Fruit fly (Drosophila melanogaster) whole organism, embryonic: Measurements from ENCODE around the gene Cyp4g15.
A peak's percentile ranks its signal among the peaks of the same experiment; 100 is the strongest.

Experiments
- Adf1 ChIP-seq: fragments of 200-800 bp; sonication (Bioruptor generic); IDR thresholded peaks from 2 replicates; pipeline ENCODE4 v1.3.6; 2022; ENCODE audit warnings: missing biosample characterization, missing genetic modification characterization
- Asciz ChIP-seq: fragments of 200-800 bp; sonication (Bioruptor generic); optimal IDR thresholded peaks from 2 replicates; lab custom pipeline; 2017; ENCODE audit warnings: missing biosample characterization, mild to moderate bottlenecking, missing genetic modification characterization, missing genetic modification reagents
- CG10274 ChIP-seq: fragments of 200-800 bp; sonication (Bioruptor generic); optimal IDR thresholded peaks from 3 replicates; lab custom pipeline; 2017; ENCODE audit warnings: missing biosample characterization, mild to moderate bottlenecking, missing genetic modification characterization
- CG10321 ChIP-seq: fragments of 200-800 bp; sonication (Bioruptor generic); IDR thresholded peaks from 2 replicates; pipeline ENCODE4 v1.3.6; 2022; ENCODE audit warnings: missing biosample characterization, missing genetic modification characterization
- CG10366 ChIP-seq: fragments of 200-800 bp; sonication (Bioruptor generic); IDR thresholded peaks from 2 replicates; pipeline ENCODE4 v1.3.6; 2022; ENCODE audit warnings: missing biosample characterization, missing genetic modification characterization
- CG10565 ChIP-seq: fragments of 200-800 bp; sonication (Bioruptor generic); optimal IDR thresholded peaks from 3 replicates; lab custom pipeline; 2016; ENCODE audit warnings: missing biosample characterization, mild to moderate bottlenecking, missing genetic modification characterization
- CG14050 ChIP-seq: fragments of 200-800 bp; sonication (Bioruptor generic); IDR thresholded peaks from 3 replicates; pipeline ENCODE4 v1.3.6; 2022; ENCODE audit warnings: missing biosample characterization, missing genetic modification characterization
- CG15269 ChIP-seq: fragments of 200-800 bp; sonication (Bioruptor generic); optimal IDR thresholded peaks from 2 replicates; lab custom pipeline; 2018; ENCODE audit warnings: missing biosample characterization, mild to moderate bottlenecking, missing genetic modification characterization, moderate library complexity
- CG1529 ChIP-seq: fragments of 200-800 bp; sonication (Bioruptor generic); optimal IDR thresholded peaks from 3 replicates; lab custom pipeline; 2018; ENCODE audit warnings: missing biosample characterization, missing genetic modification characterization
- CG15479 ChIP-seq: fragments of 200-800 bp; sonication (Bioruptor generic); optimal IDR thresholded peaks from 3 replicates; lab custom pipeline; 2019; ENCODE audit warnings: missing biosample characterization, mild to moderate bottlenecking, missing genetic modification characterization, moderate library complexity
- CG18011 ChIP-seq: fragments of 200-800 bp; sonication (Bioruptor generic); optimal IDR thresholded peaks from 2 replicates; lab custom pipeline; 2017; ENCODE audit warnings: missing biosample characterization, missing genetic modification characterization, mild to moderate bottlenecking, moderate library complexity, missing genotype
- CG1832 ChIP-seq: fragments of 200-800 bp; sonication (Bioruptor generic); optimal IDR thresholded peaks from 2 replicates; lab custom pipeline; 2017; ENCODE audit warnings: missing biosample characterization, mild to moderate bottlenecking, missing genetic modification characterization, inconsistent platforms
- CG18764 ChIP-seq: fragments of 200-800 bp; sonication (Bioruptor generic); optimal IDR thresholded peaks from 3 replicates; lab custom pipeline; 2016; ENCODE audit warnings: missing biosample characterization, missing genetic modification characterization
- CG2889 ChIP-seq: fragments of 200-800 bp; sonication (Bioruptor generic); IDR thresholded peaks from 3 replicates; pipeline ENCODE4 v1.3.6; 2022; ENCODE audit warnings: missing biosample characterization, missing genetic modification characterization
- CG33213 ChIP-seq: fragments of 200-800 bp; sonication (Bioruptor generic); optimal IDR thresholded peaks from 3 replicates; lab custom pipeline; 2016; ENCODE audit warnings: missing biosample characterization, missing genetic modification characterization
- CG34224 ChIP-seq: fragments of 200-800 bp; sonication (Bioruptor generic); IDR thresholded peaks from 3 replicates; pipeline ENCODE4 v1.3.6; 2022; ENCODE audit warnings: missing biosample characterization, missing genetic modification characterization; ENCODE audit not compliant: partially characterized antibody
- CG3726 ChIP-seq: fragments of 200-800 bp; sonication (Bioruptor generic); IDR thresholded peaks from 3 replicates; pipeline ENCODE4, ENCODE4 v1.3.6; 2022; ENCODE audit warnings: missing biosample characterization, missing genetic modification characterization
- CG3995 ChIP-seq: fragments of 200-800 bp; sonication (Bioruptor generic); optimal IDR thresholded peaks from 3 replicates; lab custom pipeline; 2016; ENCODE audit warnings: missing biosample characterization, missing genetic modification characterization
- CG6254 ChIP-seq: fragments of 200-800 bp; sonication (Bioruptor generic); optimal IDR thresholded peaks from 3 replicates; lab custom pipeline; 2017; ENCODE audit warnings: mild to moderate bottlenecking, missing biosample characterization, missing genetic modification reagents, missing genetic modification characterization
- CG6272 ChIP-seq: fragments of 200-800 bp; sonication (Bioruptor generic); IDR thresholded peaks from 2 replicates; pipeline ENCODE4 v1.3.6; 2022; ENCODE audit warnings: missing biosample characterization, missing genetic modification characterization
- CG7987 ChIP-seq: fragments of 200-800 bp; sonication (Bioruptor generic); optimal IDR thresholded peaks from 2 replicates; lab custom pipeline; 2018; ENCODE audit warnings: missing biosample characterization, mild to moderate bottlenecking, missing genetic modification characterization, moderate library complexity
- CG9437 ChIP-seq: fragments of 200-800 bp; sonication (Bioruptor generic); optimal IDR thresholded peaks from 2 replicates; lab custom pipeline; 2018; ENCODE audit warnings: missing biosample characterization, mild to moderate bottlenecking, missing genetic modification characterization
- CG9817 ChIP-seq: fragments of 200-800 bp; sonication (Bioruptor generic); optimal IDR thresholded peaks from 2 replicates; lab custom pipeline; 2018; ENCODE audit warnings: missing biosample characterization, mild to moderate bottlenecking, missing genetic modification characterization, moderate library complexity
- Doc3 ChIP-seq: fragments of 200-800 bp; sonication (Bioruptor generic); IDR thresholded peaks from 3 replicates; pipeline ENCODE4 v1.3.6; 2022; ENCODE audit warnings: missing biosample characterization, missing genetic modification characterization; ENCODE audit not compliant: partially characterized antibody
- Dp ChIP-seq: fragments of 200-800 bp; sonication (Bioruptor generic); optimal IDR thresholded peaks from 2 replicates; lab custom pipeline; 2018; ENCODE audit warnings: missing biosample characterization, mild to moderate bottlenecking, missing genetic modification characterization, moderate library complexity
- E2f1 ChIP-seq: fragments of 200-800 bp; sonication (Bioruptor generic); IDR thresholded peaks from 2 replicates; pipeline ENCODE4 v1.3.6; 2022; ENCODE audit warnings: missing biosample characterization, missing genetic modification characterization
- Ets65A ChIP-seq: fragments of 200-800 bp; sonication (Bioruptor generic); peaks from one replicate; lab custom pipeline; 2016; ENCODE audit warnings: missing biosample characterization, missing genetic modification characterization
- H15 ChIP-seq: fragments of 200-800 bp; sonication (Bioruptor generic); IDR thresholded peaks from 3 replicates; pipeline ENCODE4 v1.3.6; 2022; ENCODE audit warnings: missing biosample characterization, missing genetic modification characterization
- HLH4C ChIP-seq: fragments of 200-800 bp; sonication (Bioruptor generic); IDR thresholded peaks from 3 replicates; pipeline ENCODE4 v1.3.6; 2022; ENCODE audit warnings: missing biosample characterization, missing genetic modification characterization; ENCODE audit not compliant: partially characterized antibody
- Hmr ChIP-seq: fragments of 200-800 bp; sonication (Bioruptor generic); optimal IDR thresholded peaks from 3 replicates; lab custom pipeline; 2017; ENCODE audit warnings: mild to moderate bottlenecking, missing biosample characterization, missing genetic modification reagents, missing genetic modification characterization
- Lim3 ChIP-seq: fragments of 200-800 bp; sonication (Bioruptor generic); IDR thresholded peaks from 2 replicates; pipeline ENCODE4 v1.3.6; 2022; ENCODE audit warnings: missing biosample characterization, missing genetic modification characterization
- NK7.1 ChIP-seq: fragments of 200-800 bp; sonication (Bioruptor generic); optimal IDR thresholded peaks from 3 replicates; lab custom pipeline; 2016; ENCODE audit warnings: missing biosample characterization, missing genetic modification characterization
- dimm ChIP-seq: fragments of 200-800 bp; sonication (Bioruptor generic); IDR thresholded peaks from 2 replicates; pipeline ENCODE4 v1.3.6; 2022; ENCODE audit warnings: missing biosample characterization, missing genetic modification characterization
- dm ChIP-seq: fragments of 200-800 bp; sonication (Bioruptor generic); optimal IDR thresholded peaks from 3 replicates; lab custom pipeline; 2016; ENCODE audit warnings: missing biosample characterization, missing genetic modification characterization
- dmrt99B ChIP-seq: fragments of 200-800 bp; sonication (Bioruptor generic); optimal IDR thresholded peaks from 2 replicates; lab custom pipeline; 2018; ENCODE audit warnings: missing biosample characterization, mild to moderate bottlenecking, missing genetic modification characterization, moderate library complexity
- ftz-f1 ChIP-seq: fragments of 200-800 bp; sonication (Bioruptor generic); optimal IDR thresholded peaks from 2 replicates; lab custom pipeline; 2016; ENCODE audit warnings: missing biosample characterization, missing genetic modification characterization
- grn ChIP-seq: fragments of 200-800 bp; sonication (Bioruptor generic); optimal IDR thresholded peaks from 3 replicates; lab custom pipeline; 2017; ENCODE audit warnings: missing biosample characterization, missing genetic modification characterization
- jing ChIP-seq: fragments of 200-800 bp; sonication (Bioruptor generic); optimal IDR thresholded peaks from 2 replicates; lab custom pipeline; 2018; ENCODE audit warnings: missing biosample characterization, mild to moderate bottlenecking, missing genetic modification characterization
- kay ChIP-seq: fragments of 200-800 bp; sonication (Bioruptor generic); optimal IDR thresholded peaks from 2 replicates; lab custom pipeline; 2016; ENCODE audit warnings: missing biosample characterization, missing genetic modification characterization
- lov ChIP-seq, 2 experiments: fragments of 200-800 bp in 1 of 2; fragments of >200 bp in 1 of 2; sonication (Bioruptor generic) in 1 of 2; IDR thresholded peaks in 1 of 2; optimal IDR thresholded peaks in 1 of 2; 2 replicates in 1 of 2; 3 replicates in 1 of 2; pipeline versions ENCODE4 v1.3.6 to Lab custom; 2017 to 2022; ENCODE audit warnings: missing biosample characterization in 1 of 2, missing genetic modification characterization in 1 of 2
- luna ChIP-seq: fragments of 200-800 bp; sonication (Bioruptor generic); optimal IDR thresholded peaks from 2 replicates; lab custom pipeline; 2016; ENCODE audit warnings: missing biosample characterization, missing genetic modification characterization
- nerfin-2 ChIP-seq: fragments of 200-800 bp; sonication (Bioruptor generic); IDR thresholded peaks from 2 replicates; pipeline ENCODE4 v1.3.6; 2022; ENCODE audit warnings: missing biosample characterization, missing genetic modification characterization; ENCODE audit not compliant: partially characterized antibody
- odd ChIP-seq: fragments of 200-800 bp; sonication (Bioruptor generic); optimal IDR thresholded peaks from 2 replicates; lab custom pipeline; 2017; ENCODE audit warnings: missing biosample characterization, mild to moderate bottlenecking, missing genetic modification characterization
- pan ChIP-seq, 4 experiments: fragments of >200 bp in 3 of 4; fragments of 200-800 bp in 1 of 4; sonication (Bioruptor generic) in 1 of 4; optimal IDR thresholded peaks in 3 of 4; IDR thresholded peaks in 1 of 4; 2 replicates each; pipeline versions ENCODE4 v1.3.6 to Lab custom; 2017 to 2022; ENCODE audit warnings: missing biosample characterization in 2 of 4, missing genetic modification characterization in 2 of 4, mixed read lengths in 1 of 4
- rib ChIP-seq: fragments of 200-800 bp; sonication (Bioruptor generic); IDR thresholded peaks from 2 replicates; pipeline ENCODE4 v1.3.6; 2022; ENCODE audit warnings: missing biosample characterization, missing genetic modification characterization
- slp2 ChIP-seq: fragments of 200-800 bp; sonication (Bioruptor generic); optimal IDR thresholded peaks from 2 replicates; lab custom pipeline; 2016; ENCODE audit warnings: missing biosample characterization, missing genetic modification characterization
- sqz ChIP-seq: fragments of 200-800 bp; sonication (Bioruptor generic); optimal IDR thresholded peaks from 3 replicates; lab custom pipeline; 2018; ENCODE audit warnings: missing biosample characterization, mild to moderate bottlenecking, missing genetic modification characterization
- unpg ChIP-seq: fragments of 200-800 bp; sonication (Bioruptor generic); optimal IDR thresholded peaks from 3 replicates; lab custom pipeline; 2018; ENCODE audit warnings: missing biosample characterization, mild to moderate bottlenecking, missing genetic modification characterization, moderate library complexity

Gene Cyp4g15

DNA sequence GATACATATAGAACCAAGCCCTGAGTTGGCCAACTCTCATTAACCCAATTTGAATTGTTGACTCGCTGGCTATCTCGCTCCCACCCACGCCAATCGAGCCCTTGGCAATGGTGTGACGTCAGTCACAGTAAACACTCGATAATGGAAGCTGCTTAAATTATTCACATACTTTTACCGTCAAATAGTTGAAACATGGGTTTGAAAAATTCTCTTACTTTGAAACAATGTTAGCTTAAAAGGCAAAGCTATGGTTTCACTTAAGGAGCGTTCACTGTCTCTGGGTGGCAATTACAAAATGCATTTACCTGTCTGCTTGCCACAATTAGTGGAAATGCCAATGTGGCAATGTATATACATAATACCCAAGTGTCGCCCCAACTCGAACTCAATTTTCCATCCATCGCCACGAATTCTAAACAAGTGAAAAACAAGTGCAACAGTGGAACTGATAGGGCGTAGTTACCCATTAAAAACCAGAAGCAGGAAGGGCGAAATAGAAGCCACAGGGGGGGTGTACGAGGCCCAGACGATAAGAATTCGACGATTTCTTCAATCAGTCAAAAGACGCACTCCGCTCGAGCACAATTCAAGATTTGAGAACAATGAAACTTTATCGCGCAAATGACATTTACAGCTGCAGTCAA lies 27.3 kb upstream of the Cyp4g15 start (continued):
- peak; percentile 59 for TF ChIP-seq CG18764 (GFP tag; lab: Kevin White, UChicago)
- TF ChIP-seq odd (GFP tag; lab: Kevin White, UChicago) = peak; percentile 84
- peak; percentile 60; the same call in 1 of the 3 replicates for TF ChIP-seq H15 (GFP tag; lab: Robert Waterston, UW)
- TF ChIP-seq Lim3 = peak; percentile 57; the same call in 1 of the 2 replicates
- peak; percentile 73 for TF ChIP-seq CG7987 (GFP tag; lab: Kevin White, UChicago)
- peak; percentile 69 for TF ChIP-seq luna (GFP tag; lab: Kevin White, UChicago)
- no peak for TF ChIP-seq nerfin-2 (GFP tag; lab: Robert Waterston, UW)
- TF ChIP-seq NK7.1 (GFP tag; lab: Kevin White, UChicago) = peak; percentile 61
- TF ChIP-seq CG33213 (GFP tag; lab: Kevin White, UChicago) = peak; percentile 72
- TF ChIP-seq CG6254 (GFP tag; lab: Kevin White, UChicago) = peak; percentile 46
- no peak for TF ChIP-seq Dp (GFP tag; lab: Kevin White, UChicago)
- peak; percentile 35 for TF ChIP-seq CG3995 (GFP tag; lab: Kevin White, UChicago)
- TF ChIP-seq CG15479 (GFP tag; lab: Kevin White, UChicago) = peak; percentile 24
- peak; percentile 88 for TF ChIP-seq unpg (GFP tag; lab: Kevin White, UChicago)
- peak; percentile 86 for TF ChIP-seq E2f1 (GFP tag; lab: Robert Waterston, UW)
- TF ChIP-seq sqz = peak; percentile 78
- TF ChIP-seq dmrt99B (tag; lab: Kevin White, UChicago) = peak; percentile 90
- TF ChIP-seq ftz-f1 (GFP tag; lab: Kevin White, UChicago) = peak; percentile 26
- peak; percentile 62; the same call in 1 of the 3 replicates for TF ChIP-seq CG3726 (GFP tag; lab: Robert Waterston, UW)
- peak; percentile 92 for TF ChIP-seq CG15269 (tag; lab: Kevin White, UChicago)
- no peak for TF ChIP-seq CG10565 (GFP tag; lab: Kevin White, UChicago)
- TF ChIP-seq CG9437 (GFP tag; lab: Kevin White, UChicago) = peak; percentile 59
- peak; percentile 63 for TF ChIP-seq CG10321 (GFP tag; lab: Robert Waterston, UW)
- no peak for TF ChIP-seq Doc3 (GFP tag; lab: Robert Waterston, UW)
- peak; percentile 46 for TF ChIP-seq grn (GFP tag; lab: Kevin White, UChicago)
- peak; percentile 59 for TF ChIP-seq dm
- TF ChIP-seq jing (GFP tag; lab: Kevin White, UChicago) = peak; percentile 78
- peak; percentile 28 for TF ChIP-seq CG18011 (GFP tag; lab: Kevin White, UChicago)
- TF ChIP-seq rib (GFP tag; lab: Robert Waterston, UW) = peak; percentile 70; the same call in 1 of the 2 replicates
- peak; percentile 83 for TF ChIP-seq Hmr (GFP tag; lab: Kevin White, UChicago)
- TF ChIP-seq CG6272 (GFP tag; lab: Robert Waterston, UW) = peak; percentile 71
- TF ChIP-seq Asciz (GFP tag; lab: Kevin White, UChicago) = peak; percentile 75
- no peak for TF ChIP-seq pan (optimal IDR thresholded peaks at IDR 0.05; lab: Kevin White, UChicago)
- peak in 1 of 2 experiments; percentile 91 for TF ChIP-seq pan (GFP tag; optimal IDR thresholded peaks at IDR 0.05 in 1 of 2, IDR thresholded peaks at IDR 0.05 in 1 of 2)
- peak; percentile 70 for TF ChIP-seq CG1529 (GFP tag; lab: Kevin White, UChicago)
- TF ChIP-seq lov (optimal IDR thresholded peaks at IDR 0.05; lab: Kevin White, UChicago) = no peak
- TF ChIP-seq lov (GFP tag; IDR thresholded peaks at IDR 0.05; lab: Robert Waterston, UW) = peak; percentile 51; the same call in 1 of the 3 replicates
- TF ChIP-seq dimm (GFP tag; lab: Robert Waterston, UW) = peak; percentile 55; the same call in 1 of the 2 replicates
- TF ChIP-seq Ets65A (GFP tag; lab: Kevin White, UChicago) = peak; percentile 98
- peak; percentile 89 for TF ChIP-seq CG9817 (tag; lab: Kevin White, UChicago)
- TF ChIP-seq slp2 (GFP tag; lab: Kevin White, UChicago) = peak; percentile 68
- peak; percentile 86 for TF ChIP-seq CG10366 (GFP tag; lab: Robert Waterston, UW)
- TF ChIP-seq HLH4C (GFP tag; lab: Robert Waterston, UW) = no peak
- TF ChIP-seq CG10274 = peak; percentile 71
- peak; percentile 81 for TF ChIP-seq CG14050 (GFP tag; lab: Robert Waterston, UW)
- TF ChIP-seq Adf1 = 0 out of 2 replicates have a peak, but pooled peaks have one; percentile 16
- TF ChIP-seq kay (GFP tag; lab: Kevin White, UChicago) = peak; percentile 61
- TF ChIP-seq CG34224 (GFP tag; lab: Robert Waterston, UW) = no peak
- TF ChIP-seq CG1832 = no peak
- peak; percentile 79 for TF ChIP-seq CG2889
